Fruit fly (Drosophila melanogaster): ENCODE measurements around the gene CG42654.

Gene CG42654

DNA sequence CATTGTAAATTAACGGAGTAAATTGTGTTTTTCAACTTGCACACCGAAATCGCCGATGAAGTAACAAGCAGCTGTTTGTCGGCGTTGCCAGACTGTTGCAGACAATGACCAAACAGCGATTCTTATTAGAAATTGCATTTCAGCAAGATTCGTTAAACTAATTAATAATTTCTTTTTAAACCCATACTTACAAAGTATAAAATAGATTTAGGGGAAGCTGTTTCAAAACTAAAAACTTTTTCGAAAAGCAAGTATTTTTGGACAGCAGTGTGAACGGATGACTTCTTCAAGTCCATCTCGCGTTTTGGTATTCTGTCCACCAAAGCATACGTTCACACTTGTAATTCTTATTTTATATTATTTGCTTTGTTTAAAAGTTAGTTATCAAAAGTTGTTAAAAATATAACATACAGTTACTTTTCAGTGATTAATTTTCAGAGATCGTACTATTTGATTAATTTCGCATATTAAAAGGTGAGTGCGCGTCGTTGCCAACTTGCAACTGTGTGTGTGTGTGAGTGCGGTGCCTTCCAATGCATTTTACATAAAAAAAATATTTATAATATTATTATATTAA is 25.8 kb downstream of the CG42654 start, which contains the start of the genes CG8004 and RhoGDI (continued):
- TF ChIP-seq danr (GFP tag; IDR thresholded peaks at IDR 0.05) (0 out of 2 replicates have a peak, but pooled peaks have one; percentile 14), Blimp-1 (GFP tag; optimal IDR thresholded peaks at IDR 0.05) (peak; percentile 60), CG17328 (GFP tag; IDR thresholded peaks at IDR 0.05) (peak; percentile 63), wor (GFP tag; IDR thresholded peaks at IDR 0.05) (no peak), C15 (GFP tag; IDR thresholded peaks at IDR 0.05) (0 out of 3 replicates have a peak, but pooled peaks have one; percentile 19), CG15601 (tag; optimal IDR thresholded peaks at IDR 0.05) (peak; percentile 68), Dad (GFP tag; optimal IDR thresholded peaks at IDR 0.05) (peak; percentile 67), nmo (GFP tag; optimal IDR thresholded peaks at IDR 0.05) (peak; percentile 77), al (GFP tag; IDR thresholded peaks at IDR 0.05) (0 out of 2 replicates have a peak, but pooled peaks have one; percentile 9), tup (GFP tag; optimal IDR thresholded peaks at IDR 0.05) (peak; percentile 48), pum (GFP tag; optimal IDR thresholded peaks at IDR 0.05) (peak; percentile 61), bcd (GFP tag; optimal IDR thresholded peaks at IDR 0.05) (peak; percentile 53), CG11093 (GFP tag; IDR thresholded peaks at IDR 0.05) (0 out of 3 replicates have a peak, but pooled peaks have one; percentile 47), CG30020 (tag; optimal IDR thresholded peaks at IDR 0.05) (peak; percentile 85), CG18764 (GFP tag; optimal IDR thresholded peaks at IDR 0.05) (peak; percentile 53), fd64A (GFP tag; optimal IDR thresholded peaks at IDR 0.05) (no peak), stwl (tag; optimal IDR thresholded peaks at IDR 0.05) (peak; percentile 70), CG1024 (GFP tag; IDR thresholded peaks at IDR 0.05) (peak; percentile 59; the same call in 1 of the 2 replicates), CG18619 (GFP tag; optimal IDR thresholded peaks at IDR 0.05) (peak; percentile 27), CG2129 (GFP tag; IDR thresholded peaks at IDR 0.05; ENCODE audit: partially characterized antibody) (no peak), HmgD (GFP tag; optimal IDR thresholded peaks at IDR 0.05) (no peak), otp (GFP tag; IDR thresholded peaks at IDR 0.05) (no peak), CG10366 (GFP tag; IDR thresholded peaks at IDR 0.05) (peak; percentile 61), E2f2 (GFP tag; IDR thresholded peaks at IDR 0.05) (peak; percentile 52), grn (GFP tag; optimal IDR thresholded peaks at IDR 0.05) (no peak), CG13775 (GFP tag; optimal IDR thresholded peaks at IDR 0.05) (peak; percentile 55), CG31365 (tag; optimal IDR thresholded peaks at IDR 0.05) (no peak), CG1602 (GFP tag; optimal IDR thresholded peaks at IDR 0.05) (peak; percentile 63), CG12236 (GFP tag; optimal IDR thresholded peaks at IDR 0.05) (no peak), CG8924 (tag; optimal IDR thresholded peaks at IDR 0.05) (peak; percentile 86), sc (optimal IDR thresholded peaks at IDR 0.05) (no peak), sc (GFP tag; optimal IDR thresholded peaks at IDR 0.05) (no peak), CG10462 (GFP tag; optimal IDR thresholded peaks at IDR 0.05) (peak; percentile 28), Atf-2 (GFP tag; optimal IDR thresholded peaks at IDR 0.05) (peak; percentile 65), HLH3B (GFP tag; IDR thresholded peaks at IDR 0.05) (no peak), HLHmδ (GFP tag; optimal IDR thresholded peaks at IDR 0.05) (no peak), ase (GFP tag; IDR thresholded peaks at IDR 0.05) (no peak), Nf-YC (tag; optimal IDR thresholded peaks at IDR 0.05) (peak; percentile 53), mam (GFP tag; optimal IDR thresholded peaks at IDR 0.05) (peak; percentile 66), Lhr (GFP tag; optimal IDR thresholded peaks at IDR 0.05) (peak; percentile 68), CG11696 (GFP tag; IDR thresholded peaks at IDR 0.05) (no peak), gsb-n (tag; optimal IDR thresholded peaks at IDR 0.05) (no peak), pan (optimal IDR thresholded peaks at IDR 0.05) (no peak), pan (GFP tag; optimal IDR thresholded peaks at IDR 0.05 in 1 of 2, IDR thresholded peaks at IDR 0.05 in 1 of 2) (peak in 1 of 2 experiments; percentile 75), CG6175 (GFP tag; IDR thresholded peaks at IDR 0.05) (no peak), ranshi (GFP tag; IDR thresholded peaks at IDR 0.05) (peak; percentile 59), jumu (GFP tag; optimal IDR thresholded peaks at IDR 0.05) (peak; percentile 66), CG32767 (GFP tag; IDR thresholded peaks at IDR 0.05) (no peak), CG7928 (GFP tag; optimal IDR thresholded peaks at IDR 0.05) (no peak), CG42726 (GFP tag; IDR thresholded peaks at IDR 0.05; ENCODE audit: partially characterized antibody) (no peak), Ravus (GFP tag; IDR thresholded peaks at IDR 0.05) (no peak)

Data from whole organism, embryonic.